Worm (Caenorhabditis elegans) whole organism, L2 larva: ENCODE data around the gene C36E8.4.

Experiments
- F13H6.1 ChIP-seq: sonication (generic microtip); optimal IDR thresholded peaks from 2 replicates; lab custom pipeline; 2016; ENCODE audit warnings: missing genetic modification characterization, missing compliant biosample characterization
- R02D3.7 ChIP-seq: fragments of 150-350 bp; optimal IDR thresholded peaks from 2 replicates; lab custom pipeline; 2014; ENCODE audit warnings: missing biosample characterization, missing genetic modification characterization
- Y55F3AM.14 ChIP-seq: fragments of 200-800 bp; sonication (Bioruptor generic); optimal IDR thresholded peaks from 2 replicates; lab custom pipeline; 2018; ENCODE audit warnings: mild to moderate bottlenecking, missing genetic modification characterization, missing compliant biosample characterization
- ZK546.5 ChIP-seq: sonication (generic microtip); optimal IDR thresholded peaks from 2 replicates; lab custom pipeline; 2017; ENCODE audit warnings: missing biosample characterization, missing genetic modification characterization
- alr-1 ChIP-seq: fragments of 150-350 bp; optimal IDR thresholded peaks from 2 replicates; lab custom pipeline; 2014; ENCODE audit warnings: missing biosample characterization, missing genetic modification characterization
- aly-2 ChIP-seq: fragments of 150-350 bp; optimal IDR thresholded peaks from 2 replicates; lab custom pipeline; 2014; ENCODE audit warnings: missing biosample characterization, missing genetic modification characterization
- blmp-1 ChIP-seq: sonication (generic microtip); optimal IDR thresholded peaks from 2 replicates; lab custom pipeline; 2017; ENCODE audit warnings: missing genetic modification characterization, mild to moderate bottlenecking, missing compliant biosample characterization, antibody characterized with exemption, moderate library complexity; ENCODE audit not compliant: insufficient read depth
- ceh-16 ChIP-seq: fragments of 150-350 bp; optimal IDR thresholded peaks from 2 replicates; lab custom pipeline; 2014; ENCODE audit warnings: missing biosample characterization, missing genetic modification characterization
- ceh-82 ChIP-seq: fragments of 150-350 bp; optimal IDR thresholded peaks from 2 replicates; lab custom pipeline; 2014; ENCODE audit warnings: missing biosample characterization, missing genetic modification characterization
- crh-2 ChIP-seq: sonication (generic microtip); optimal IDR thresholded peaks from 2 replicates; lab custom pipeline; 2017; ENCODE audit warnings: missing biosample characterization, missing genetic modification characterization
- dmd-4 ChIP-seq: sonication (generic microtip); optimal IDR thresholded peaks from 2 replicates; lab custom pipeline; 2017; ENCODE audit warnings: missing biosample characterization, missing genetic modification characterization
- elt-1 ChIP-seq: fragments of 150-350 bp; optimal IDR thresholded peaks from 2 replicates; lab custom pipeline; 2014; ENCODE audit warnings: missing biosample characterization, missing genetic modification characterization
- elt-3 ChIP-seq: sonication (generic microtip); optimal IDR thresholded peaks from 2 replicates; lab custom pipeline; 2017; ENCODE audit warnings: missing biosample characterization, missing genetic modification characterization
- fos-1 ChIP-seq: fragments of 150-350 bp; optimal IDR thresholded peaks from 2 replicates; lab custom pipeline; 2014; ENCODE audit warnings: missing biosample characterization, missing genetic modification characterization
- gmeb-1 ChIP-seq: fragments of 150-350 bp; optimal IDR thresholded peaks from 2 replicates; lab custom pipeline; 2014; ENCODE audit warnings: missing biosample characterization, missing genetic modification characterization
- lin-13 ChIP-seq: fragments of 150-350 bp; optimal IDR thresholded peaks from 2 replicates; lab custom pipeline; 2014; ENCODE audit warnings: missing biosample characterization, missing genetic modification reagents, missing genetic modification characterization
- lin-39 ChIP-seq: fragments of 150-350 bp; optimal IDR thresholded peaks from 2 replicates; lab custom pipeline; 2014; ENCODE audit warnings: missing biosample characterization, missing genetic modification reagents, missing genetic modification characterization
- mab-5 ChIP-seq: fragments of 150-350 bp; optimal IDR thresholded peaks from 2 replicates; lab custom pipeline; 2014; ENCODE audit warnings: missing biosample characterization, missing genetic modification characterization
- mbf-1 ChIP-seq: sonication (generic microtip); optimal IDR thresholded peaks from 2 replicates; lab custom pipeline; 2017; ENCODE audit warnings: missing biosample characterization, missing genetic modification characterization
- mdl-1 ChIP-seq, 2 experiments: fragments of 150-350 bp in 1 of 2; sonication (generic microtip) in 1 of 2; optimal IDR thresholded peaks; 2 replicates each; lab custom pipeline; 2017; ENCODE audit warnings: missing biosample characterization in 2 of 2, missing genetic modification characterization in 2 of 2
- nhr-10 ChIP-seq: sonication (generic microtip); optimal IDR thresholded peaks from 2 replicates; lab custom pipeline; 2017; ENCODE audit warnings: missing biosample characterization, missing genetic modification characterization
- nhr-11 ChIP-seq: fragments of 150-350 bp; optimal IDR thresholded peaks from 2 replicates; lab custom pipeline; 2014; ENCODE audit warnings: missing biosample characterization, missing genetic modification characterization
- nhr-12 ChIP-seq: fragments of 150-350 bp; optimal IDR thresholded peaks from 2 replicates; lab custom pipeline; 2014; ENCODE audit warnings: missing biosample characterization, missing genetic modification characterization
- nhr-129 ChIP-seq: fragments of 150-350 bp; optimal IDR thresholded peaks from 2 replicates; lab custom pipeline; 2014; ENCODE audit warnings: missing biosample characterization, missing genetic modification characterization
- nhr-23 ChIP-seq: fragments of 150-350 bp; optimal IDR thresholded peaks from 2 replicates; lab custom pipeline; 2014; ENCODE audit warnings: missing biosample characterization, missing genetic modification reagents, missing genetic modification characterization
- nhr-25 ChIP-seq: fragments of 150-350 bp; sonication (generic microtip); optimal IDR thresholded peaks from 3 replicates; lab custom pipeline; 2014; ENCODE audit warnings: missing biosample characterization, missing genetic modification characterization
- nhr-6 ChIP-seq: fragments of 150-350 bp; optimal IDR thresholded peaks from 2 replicates; lab custom pipeline; 2014; ENCODE audit warnings: missing biosample characterization, missing genetic modification characterization
- nhr-77 ChIP-seq: fragments of 150-350 bp; optimal IDR thresholded peaks from 2 replicates; lab custom pipeline; 2014; ENCODE audit warnings: missing biosample characterization, missing genetic modification characterization
- peb-1 ChIP-seq: fragments of 150-350 bp; optimal IDR thresholded peaks from 2 replicates; lab custom pipeline; 2014; ENCODE audit warnings: missing biosample characterization, missing genetic modification characterization
- sem-4 ChIP-seq: fragments of 150-350 bp; optimal IDR thresholded peaks from 2 replicates; lab custom pipeline; 2014; ENCODE audit warnings: missing biosample characterization, missing genetic modification reagents, missing genetic modification characterization
- skn-1 ChIP-seq: sonication (generic microtip); optimal IDR thresholded peaks from 2 replicates; lab custom pipeline; 2017; ENCODE audit warnings: missing biosample characterization, missing genetic modification characterization
- sma-3 ChIP-seq: sonication (generic microtip); optimal IDR thresholded peaks from 2 replicates; lab custom pipeline; 2016; ENCODE audit warnings: missing genetic modification reagents, missing genetic modification characterization, missing compliant biosample characterization
- sma-9 ChIP-seq, 2 experiments: fragments of 150-350 bp in 1 of 2; sonication (generic microtip) in 1 of 2; optimal IDR thresholded peaks; 2 replicates each; lab custom pipeline; 2014 to 2016; ENCODE audit warnings: missing genetic modification characterization in 2 of 2, mild to moderate bottlenecking in 1 of 2, missing biosample characterization in 1 of 2, missing compliant biosample characterization in 1 of 2, missing genetic modification reagents in 1 of 2, moderate library complexity in 1 of 2
- snpc-4 ChIP-seq: fragments of 150-350 bp; optimal IDR thresholded peaks from 2 replicates; lab custom pipeline; 2014; ENCODE audit warnings: missing biosample characterization, missing genetic modification characterization
- unc-39 ChIP-seq: fragments of 150-350 bp; optimal IDR thresholded peaks from 2 replicates; lab custom pipeline; 2014; ENCODE audit warnings: missing biosample characterization, missing genetic modification characterization
- unc-55 ChIP-seq: fragments of 150-350 bp; sonication (generic microtip); optimal IDR thresholded peaks from 3 replicates; lab custom pipeline; 2014; ENCODE audit warnings: missing biosample characterization, missing genetic modification reagents, missing genetic modification characterization
- unc-62 ChIP-seq: fragments of 150-350 bp; optimal IDR thresholded peaks from 2 replicates; lab custom pipeline; 2014; ENCODE audit warnings: missing biosample characterization, missing genetic modification reagents, missing genetic modification characterization
- zag-1 ChIP-seq: fragments of 150-350 bp; optimal IDR thresholded peaks from 2 replicates; lab custom pipeline; 2014; ENCODE audit warnings: missing biosample characterization, missing genetic modification characterization
- ztf-1 ChIP-seq: fragments of 200-800 bp; sonication (Bioruptor generic); conservative IDR thresholded peaks from 2 replicates; pipeline ENCODE4 v1.3.6; 2022; ENCODE audit warnings: missing genetic modification characterization, missing compliant biosample characterization
- ztf-11 ChIP-seq: sonication (generic microtip); optimal IDR thresholded peaks from 2 replicates; lab custom pipeline; 2017; ENCODE audit warnings: missing biosample characterization, missing genetic modification characterization

The C36E8.4 gene

DNA sequence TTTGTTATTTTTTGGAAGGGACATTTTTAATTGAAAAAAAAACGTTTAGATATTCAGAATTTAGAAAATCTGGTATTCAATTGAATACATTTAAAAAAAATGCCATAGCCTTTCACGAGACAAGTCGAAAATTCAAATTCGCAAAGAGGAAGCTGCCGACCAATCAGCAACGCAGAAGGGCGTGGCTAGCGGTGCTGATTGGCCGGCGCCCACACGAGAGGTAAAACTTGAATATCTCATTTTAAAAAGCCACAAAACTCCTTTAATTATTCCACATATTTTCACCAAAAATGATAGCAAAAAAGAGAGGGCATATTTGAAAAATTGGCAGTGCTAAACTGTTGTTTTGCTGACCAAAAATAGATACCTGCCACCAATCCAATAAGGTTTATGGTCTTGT, 37.6 kb upstream of the C36E8.4 start:
- no peak for TF ChIP-seq elt-1
- no peak for TF ChIP-seq R02D3.7
- TF ChIP-seq lin-39 (tag; lab: Kevin White, UChicago): no peak
- no peak for TF ChIP-seq snpc-4 (tag; lab: Kevin White, UChicago)
- TF ChIP-seq gmeb-1: no peak
- TF ChIP-seq peb-1 (tag; lab: Kevin White, UChicago): no peak
- TF ChIP-seq, all 48 proteins: peak for 0

DNA sequence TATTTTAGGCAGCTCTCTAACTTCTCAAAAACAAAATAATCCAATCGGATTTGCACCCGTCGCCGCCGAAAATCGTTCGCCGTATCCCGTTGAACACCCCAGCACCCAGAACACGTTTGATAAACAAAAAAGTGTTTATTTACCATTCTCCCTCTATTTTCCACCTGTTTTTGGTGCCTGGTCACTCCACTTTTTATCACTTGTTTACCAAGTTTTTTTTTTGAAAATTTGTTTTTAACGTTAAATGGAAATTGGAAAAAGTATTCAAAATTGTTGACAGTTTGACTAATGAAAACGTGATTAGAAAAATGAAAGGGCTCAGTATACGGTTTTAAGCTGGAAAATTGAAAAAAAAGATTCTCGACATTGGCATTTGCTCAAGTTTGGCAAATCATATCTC, 37.1 kb upstream of the C36E8.4 start:
- TF ChIP-seq nhr-23 (tag; lab: Kevin White, UChicago): no peak
- no peak for TF ChIP-seq aly-2
- TF ChIP-seq lin-13 (GFP tag; lab: Kevin White, UChicago): no peak
- no peak for TF ChIP-seq unc-39 (tag; lab: Kevin White, UChicago)
- no peak for TF ChIP-seq fos-1 (tag; lab: Kevin White, UChicago)
- no peak for TF ChIP-seq sma-9 (GFP tag; optimal IDR thresholded peaks at IDR 0.05; lab: Kevin White, UChicago)
- no peak for TF ChIP-seq sma-9 (tag; optimal IDR thresholded peaks at IDR 0.05; lab: Kevin White, UChicago)
- TF ChIP-seq mbf-1 (tag; lab: Kevin White, UChicago): no peak
- no peak for TF ChIP-seq F13H6.1 (tag; lab: Kevin White, UChicago)
- no peak for TF ChIP-seq ZK546.5
- TF ChIP-seq ceh-16: no peak
- no peak for TF ChIP-seq nhr-77 (tag; lab: Kevin White, UChicago)
- no peak for TF ChIP-seq Y55F3AM.14 (GFP tag; lab: Kevin White, UChicago)
- TF ChIP-seq nhr-11: no peak

DNA sequence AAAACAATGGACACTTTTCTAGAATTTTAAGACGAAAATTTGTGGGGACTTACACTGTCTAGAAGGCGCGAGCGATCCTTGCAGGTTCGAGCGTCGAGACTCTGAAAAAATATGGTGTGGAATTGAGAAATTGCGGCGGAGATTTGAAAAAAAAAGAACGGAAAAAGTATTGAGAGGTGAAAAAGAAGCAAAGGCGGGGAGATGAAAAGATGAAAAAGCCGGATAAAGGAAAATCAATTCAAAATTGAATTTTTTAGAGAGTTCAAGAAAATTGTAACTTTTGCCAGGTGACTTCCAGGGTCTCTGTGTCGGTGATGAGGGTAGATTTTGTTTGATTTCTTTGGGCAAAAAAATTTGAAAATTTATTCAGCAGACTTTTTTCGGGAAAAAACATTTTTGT, 35.8 kb upstream of the C36E8.4 start, which contains the start of gene msi-1:
Gene msi-1 (minus strand): TSS at position 101 of the 400 bp plus-strand sequence.
- TF ChIP-seq ceh-82 (tag; lab: Kevin White, UChicago): no peak
- TF ChIP-seq mbf-1 (tag; lab: Kevin White, UChicago): no peak
- no peak for TF ChIP-seq sem-4
- TF ChIP-seq sma-3 (GFP tag; lab: Kevin White, UChicago): no peak
- no peak for TF ChIP-seq ztf-1 (GFP tag; lab: Robert Waterston, UW)
- TF ChIP-seq ceh-16: no peak
- no peak for TF ChIP-seq snpc-4 (tag; lab: Kevin White, UChicago)
- no peak for TF ChIP-seq fos-1 (tag; lab: Kevin White, UChicago)
- no peak for TF ChIP-seq aly-2

DNA sequence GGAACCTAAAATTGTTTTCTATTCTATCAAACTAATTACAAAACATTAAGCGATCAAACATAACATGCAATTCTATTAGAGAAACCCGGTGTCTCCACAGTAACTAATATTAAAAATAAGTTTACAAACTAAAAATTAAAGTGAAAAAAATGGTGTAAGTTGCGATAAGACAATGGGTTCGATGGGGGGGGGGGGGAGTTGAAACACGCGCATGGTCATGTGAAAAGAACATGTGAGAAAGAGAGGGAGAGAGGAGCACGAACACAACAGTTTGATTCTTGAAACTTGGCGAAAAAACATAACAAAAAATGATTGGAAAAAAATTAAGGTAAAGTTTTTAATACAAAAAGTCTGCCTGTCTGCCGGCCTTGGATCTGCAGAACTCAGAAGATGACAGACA, 35.1 kb upstream of the C36E8.4 start:
- TF ChIP-seq nhr-11 (no peak), sma-3 (GFP tag; lab: Kevin White, UChicago) (no peak), alr-1 (tag; lab: Kevin White, UChicago) (no peak), nhr-129 (no peak), ceh-82 (tag; lab: Kevin White, UChicago) (no peak), ztf-1 (GFP tag; lab: Robert Waterston, UW) (no peak), ZK546.5 (no peak), lin-39 (tag; lab: Kevin White, UChicago) (no peak), mab-5 (no peak), zag-1 (tag; lab: Kevin White, UChicago) (no peak), mdl-1 (tag; optimal IDR thresholded peaks at IDR 0.05; lab: Kevin White, UChicago) (no peak), F13H6.1 (tag; lab: Kevin White, UChicago) (no peak), R02D3.7 (no peak), nhr-10 (no peak), snpc-4 (tag; lab: Kevin White, UChicago) (no peak), nhr-12 (no peak), aly-2 (no peak)

DNA sequence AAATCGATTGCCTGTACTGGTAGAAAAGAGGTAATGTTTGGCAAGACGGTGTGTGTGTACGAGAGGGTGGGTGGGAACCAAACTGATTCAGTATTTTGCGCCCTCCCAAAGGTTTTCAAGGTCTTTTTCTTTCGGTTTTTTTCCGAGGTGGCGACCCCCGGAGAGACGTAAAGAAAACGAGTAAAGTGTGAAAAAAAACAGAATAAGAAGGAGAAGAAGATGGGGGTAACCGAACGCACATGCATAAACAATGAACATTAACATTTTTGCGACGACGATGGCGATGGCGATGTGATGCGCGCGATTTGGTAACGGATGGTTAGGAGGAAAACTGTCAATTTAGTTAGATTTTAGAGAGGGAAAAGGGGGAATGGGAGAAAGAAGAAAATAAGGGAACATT, 33.7 kb upstream of the C36E8.4 start:
- no peak for TF ChIP-seq elt-3 (tag; lab: Kevin White, UChicago)
- no peak for TF ChIP-seq unc-62 (GFP tag; lab: Kevin White, UChicago)
- TF ChIP-seq nhr-77 (tag; lab: Kevin White, UChicago): no peak
- no peak for TF ChIP-seq ztf-1 (GFP tag; lab: Robert Waterston, UW)
- TF ChIP-seq ceh-82 (tag; lab: Kevin White, UChicago): no peak
- no peak for TF ChIP-seq sma-3 (GFP tag; lab: Kevin White, UChicago)
- no peak for TF ChIP-seq ztf-11 (tag; lab: Kevin White, UChicago)
- no peak for TF ChIP-seq R02D3.7
- no peak for TF ChIP-seq lin-13 (GFP tag; lab: Kevin White, UChicago)
- TF ChIP-seq crh-2 (tag; lab: Kevin White, UChicago): peak; percentile 37
- TF ChIP-seq alr-1 (tag; lab: Kevin White, UChicago): no peak
- TF ChIP-seq blmp-1 (tag; lab: Kevin White, UChicago): no peak
- no peak for TF ChIP-seq lin-39 (tag; lab: Kevin White, UChicago)
- TF ChIP-seq mdl-1 (tag; optimal IDR thresholded peaks at IDR 0.05; lab: Kevin White, UChicago): no peak
- TF ChIP-seq dmd-4 (tag; lab: Kevin White, UChicago): no peak
- peak; percentile 8 for TF ChIP-seq fos-1 (tag; lab: Kevin White, UChicago)
- TF ChIP-seq nhr-6 (tag; lab: Kevin White, UChicago): no peak
- TF ChIP-seq skn-1: no peak
- peak; percentile 38 for TF ChIP-seq nhr-25 (tag; lab: Kevin White, UChicago)
- peak; percentile 9 for TF ChIP-seq unc-55
